Fruit fly (Drosophila melanogaster) whole organism, embryonic: ENCODE measurements around the gene CRAT.

Experiments
- CG10543 ChIP-seq: fragments of 200-800 bp; sonication (Bioruptor generic); optimal IDR thresholded peaks from 3 replicates; lab custom pipeline; 2017; ENCODE audit warnings: missing biosample characterization, mild to moderate bottlenecking, missing genetic modification characterization, moderate library complexity
- CG11093 ChIP-seq: fragments of 200-800 bp; sonication (Bioruptor generic); IDR thresholded peaks from 3 replicates; pipeline ENCODE4 v1.3.6; 2022; ENCODE audit warnings: missing biosample characterization, missing genetic modification characterization
- CG11695 ChIP-seq: fragments of 200-800 bp; sonication (Bioruptor generic); IDR thresholded peaks from 3 replicates; pipeline ENCODE4 v1.3.6; 2022; ENCODE audit warnings: missing biosample characterization, missing genetic modification characterization
- CG13775 ChIP-seq: fragments of 200-800 bp; sonication (Bioruptor generic); optimal IDR thresholded peaks from 3 replicates; lab custom pipeline; 2017; ENCODE audit warnings: missing biosample characterization, mild to moderate bottlenecking, missing genetic modification characterization
- CG15073 ChIP-seq: fragments of 200-800 bp; sonication (Bioruptor generic); optimal IDR thresholded peaks from 2 replicates; lab custom pipeline; 2016; ENCODE audit warnings: missing biosample characterization, missing genetic modification characterization
- CG1602 ChIP-seq: fragments of 200-800 bp; sonication (Bioruptor generic); optimal IDR thresholded peaks from 3 replicates; lab custom pipeline; 2016; ENCODE audit warnings: missing biosample characterization, missing genetic modification characterization
- CG18262 ChIP-seq: fragments of 200-800 bp; optimal IDR thresholded peaks from 3 replicates; lab custom pipeline; 2019; ENCODE audit warnings: missing biosample characterization, mild to moderate bottlenecking, missing genetic modification characterization, moderate library complexity
- CG18619 ChIP-seq: fragments of 200-800 bp; sonication (Bioruptor generic); optimal IDR thresholded peaks from 3 replicates; lab custom pipeline; 2017; ENCODE audit warnings: missing biosample characterization, mild to moderate bottlenecking, missing genetic modification characterization
- CG30403 ChIP-seq: fragments of 200-800 bp; sonication (Bioruptor generic); optimal IDR thresholded peaks from 3 replicates; lab custom pipeline; 2016; ENCODE audit warnings: missing biosample characterization, missing genetic modification characterization
- CG30431 ChIP-seq: fragments of 200-800 bp; sonication (Bioruptor generic); optimal IDR thresholded peaks from 2 replicates; lab custom pipeline; 2017; ENCODE audit warnings: missing biosample characterization, missing genetic modification characterization
- CG4282 ChIP-seq: fragments of 200-800 bp; sonication (Bioruptor generic); optimal IDR thresholded peaks from 2 replicates; lab custom pipeline; 2016; ENCODE audit warnings: missing biosample characterization, missing genetic modification characterization
- CG4820 ChIP-seq: fragments of 200-800 bp; sonication (Bioruptor generic); optimal IDR thresholded peaks from 3 replicates; lab custom pipeline; 2016; ENCODE audit warnings: missing biosample characterization, missing genetic modification characterization
- CG7372 ChIP-seq: fragments of 200-800 bp; sonication (Bioruptor generic); IDR thresholded peaks from 2 replicates; pipeline ENCODE4 v1.3.6; 2022; ENCODE audit warnings: missing biosample characterization, missing genetic modification characterization
- CG7556 ChIP-seq: fragments of 200-800 bp; sonication (Bioruptor generic); optimal IDR thresholded peaks from 2 replicates; lab custom pipeline; 2017; ENCODE audit warnings: missing biosample characterization, mild to moderate bottlenecking, missing genetic modification characterization
- CG8089 ChIP-seq: fragments of 200-800 bp; sonication (Bioruptor generic); optimal IDR thresholded peaks from 3 replicates; lab custom pipeline; 2016; ENCODE audit warnings: missing biosample characterization, missing genetic modification characterization
- CG9437 ChIP-seq: fragments of 200-800 bp; sonication (Bioruptor generic); optimal IDR thresholded peaks from 2 replicates; lab custom pipeline; 2018; ENCODE audit warnings: missing biosample characterization, mild to moderate bottlenecking, missing genetic modification characterization
- CG9797 ChIP-seq: fragments of 200-800 bp; sonication (Bioruptor generic); optimal IDR thresholded peaks from 3 replicates; lab custom pipeline; 2018; ENCODE audit warnings: missing biosample characterization, mild to moderate bottlenecking, missing genetic modification characterization
- Dad ChIP-seq: fragments of 200-800 bp; sonication (Bioruptor generic); optimal IDR thresholded peaks from 3 replicates; lab custom pipeline; 2016; ENCODE audit warnings: missing biosample characterization, missing genetic modification characterization
- Deaf1 ChIP-seq: fragments of 200-800 bp; optimal IDR thresholded peaks from 3 replicates; lab custom pipeline; 2019; ENCODE audit warnings: missing biosample characterization, mild to moderate bottlenecking, missing genetic modification characterization, moderate library complexity
- Drgx ChIP-seq: fragments of 200-800 bp; sonication (Bioruptor generic); IDR thresholded peaks from 2 replicates; pipeline ENCODE4 v1.3.6; 2022; ENCODE audit warnings: missing biosample characterization, missing genetic modification characterization
- MBD-R2 ChIP-seq: fragments of 200-800 bp; sonication (Bioruptor generic); IDR thresholded peaks from 2 replicates; pipeline ENCODE4 v1.3.6; 2022; ENCODE audit warnings: missing biosample characterization, missing genetic modification characterization
- Mad ChIP-seq: fragments of 200-800 bp; sonication (Bioruptor generic); optimal IDR thresholded peaks from 2 replicates; lab custom pipeline; 2016; ENCODE audit warnings: missing biosample characterization, missing genetic modification characterization
- NC2β ChIP-seq: fragments of 200-800 bp; sonication (Bioruptor generic); optimal IDR thresholded peaks from 2 replicates; lab custom pipeline; 2016; ENCODE audit warnings: missing biosample characterization, missing genetic modification characterization
- Oli ChIP-seq: fragments of 200-800 bp; sonication (Bioruptor generic); optimal IDR thresholded peaks from 2 replicates; lab custom pipeline; 2018; ENCODE audit warnings: missing biosample characterization, mild to moderate bottlenecking, missing genetic modification characterization, moderate library complexity
- Ptx1 ChIP-seq: fragments of 200-800 bp; sonication (Bioruptor generic); IDR thresholded peaks from 2 replicates; pipeline ENCODE4 v1.3.6; 2022; ENCODE audit warnings: missing biosample characterization, missing genetic modification characterization
- Side ChIP-seq: fragments of 200-800 bp; sonication (Bioruptor generic); optimal IDR thresholded peaks from 2 replicates; lab custom pipeline; 2016; ENCODE audit warnings: missing biosample characterization, missing genetic modification characterization
- Usf ChIP-seq: fragments of 200-800 bp; sonication (Bioruptor generic); optimal IDR thresholded peaks from 2 replicates; lab custom pipeline; 2017; ENCODE audit warnings: missing genotype, missing biosample characterization, missing genetic modification characterization
- ab ChIP-seq: fragments of 200-800 bp; sonication (Bioruptor generic); optimal IDR thresholded peaks from 2 replicates; lab custom pipeline; 2016; ENCODE audit warnings: missing biosample characterization, missing genetic modification characterization
- az2 ChIP-seq: fragments of 200-800 bp; sonication (Bioruptor generic); optimal IDR thresholded peaks from 3 replicates; lab custom pipeline; 2016; ENCODE audit warnings: missing biosample characterization, missing genetic modification characterization
- bcd ChIP-seq: fragments of 200-800 bp; sonication (Bioruptor generic); optimal IDR thresholded peaks from 2 replicates; lab custom pipeline; 2017; ENCODE audit warnings: missing biosample characterization, mild to moderate bottlenecking, missing genetic modification characterization
- btn ChIP-seq: fragments of 200-800 bp; sonication (Bioruptor generic); optimal IDR thresholded peaks from 2 replicates; lab custom pipeline; 2016; ENCODE audit warnings: missing biosample characterization, missing genetic modification characterization
- cad ChIP-seq: fragments of >200 bp; optimal IDR thresholded peaks from 2 replicates; lab custom pipeline; 2017; ENCODE audit warnings: missing biosample characterization, missing genetic modification characterization
- cas ChIP-seq: fragments of 200-800 bp; sonication (Bioruptor generic); IDR thresholded peaks from 2 replicates; pipeline ENCODE4 v1.3.6; 2022; ENCODE audit warnings: missing biosample characterization, missing genetic modification characterization
- chif ChIP-seq, 2 experiments: fragments of 200-800 bp; sonication (Bioruptor generic); optimal IDR thresholded peaks; 3 replicates each; lab custom pipeline; 2016; ENCODE audit warnings: missing biosample characterization in 2 of 2, missing genetic modification characterization in 2 of 2
- ci ChIP-seq: fragments of 200-800 bp; sonication (Bioruptor generic); IDR thresholded peaks from 3 replicates; pipeline ENCODE4 v1.3.6; 2022; ENCODE audit warnings: missing biosample characterization, missing genetic modification characterization
- crc ChIP-seq: fragments of 200-800 bp; sonication (Bioruptor generic); optimal IDR thresholded peaks from 2 replicates; lab custom pipeline; 2016; ENCODE audit warnings: missing biosample characterization, missing genetic modification characterization
- dm ChIP-seq: fragments of 200-800 bp; sonication (Bioruptor generic); optimal IDR thresholded peaks from 3 replicates; lab custom pipeline; 2016; ENCODE audit warnings: missing biosample characterization, missing genetic modification characterization
- esg ChIP-seq: fragments of 200-800 bp; sonication (Bioruptor generic); conservative IDR thresholded peaks from 2 replicates; pipeline ENCODE4 v1.3.6; 2022; ENCODE audit warnings: missing biosample characterization, missing genetic modification characterization
- fd96Cb ChIP-seq: fragments of 200-800 bp; sonication (Bioruptor generic); optimal IDR thresholded peaks from 2 replicates; lab custom pipeline; 2018; ENCODE audit warnings: missing biosample characterization, mild to moderate bottlenecking, missing genetic modification characterization, moderate library complexity
- kah ChIP-seq: fragments of 200-800 bp; sonication (Bioruptor generic); optimal IDR thresholded peaks from 2 replicates; lab custom pipeline; 2018; ENCODE audit warnings: missing biosample characterization, mild to moderate bottlenecking, missing genetic modification characterization
- lola ChIP-seq, 3 experiments: fragments of >200 bp in 2 of 3; fragments of 200-800 bp in 1 of 3; sonication (Bioruptor generic) in 1 of 3; optimal IDR thresholded peaks; 2 replicates each; lab custom pipeline; 2017 to 2019; ENCODE audit warnings: missing biosample characterization in 3 of 3, missing genetic modification characterization in 3 of 3, mild to moderate bottlenecking in 1 of 3, moderate library complexity in 1 of 3
- oc ChIP-seq: fragments of 200-800 bp; sonication (Bioruptor generic); optimal IDR thresholded peaks from 2 replicates; lab custom pipeline; 2018; ENCODE audit warnings: missing biosample characterization, mild to moderate bottlenecking, missing genetic modification characterization, moderate library complexity
- pfk ChIP-seq: fragments of 200-800 bp; sonication (Bioruptor generic); optimal IDR thresholded peaks from 2 replicates; lab custom pipeline; 2018; ENCODE audit warnings: missing biosample characterization, mild to moderate bottlenecking, missing genetic modification characterization, moderate library complexity
- phol ChIP-seq: fragments of 200-800 bp; sonication (Bioruptor generic); optimal IDR thresholded peaks from 3 replicates; lab custom pipeline; 2018; ENCODE audit warnings: missing biosample characterization, mild to moderate bottlenecking, missing genetic modification characterization, moderate library complexity
- repo ChIP-seq: fragments of 200-800 bp; sonication (Bioruptor generic); optimal IDR thresholded peaks from 2 replicates; lab custom pipeline; 2016; ENCODE audit warnings: missing biosample characterization, missing genetic modification characterization
- sc ChIP-seq, 3 experiments: fragments of >200 bp in 2 of 3; fragments of 200-800 bp in 1 of 3; sonication (Bioruptor generic) in 1 of 3; optimal IDR thresholded peaks; 2 replicates in 2 of 3; 3 replicates in 1 of 3; lab custom pipeline; 2017; ENCODE audit warnings: mild to moderate bottlenecking in 1 of 3, missing biosample characterization in 1 of 3, missing genetic modification characterization in 1 of 3, missing genetic modification reagents in 1 of 3
- seq ChIP-seq: fragments of 200-800 bp; sonication (Bioruptor generic); IDR thresholded peaks from 2 replicates; pipeline ENCODE4 v1.3.6; 2022; ENCODE audit warnings: missing biosample characterization, missing genetic modification characterization
- so ChIP-seq: fragments of 200-800 bp; sonication (Bioruptor generic); IDR thresholded peaks from 3 replicates; pipeline ENCODE4 v1.3.6; 2022; ENCODE audit warnings: missing biosample characterization, missing genetic modification characterization
- stc ChIP-seq: fragments of 200-800 bp; sonication (Bioruptor generic); IDR thresholded peaks from 2 replicates; pipeline ENCODE4 v1.3.6; 2022; ENCODE audit warnings: missing biosample characterization, missing genetic modification characterization
- tgo ChIP-seq: fragments of 200-800 bp; sonication (Bioruptor generic); IDR thresholded peaks from 3 replicates; pipeline ENCODE4 v1.3.6; 2022; ENCODE audit warnings: missing biosample characterization, missing genetic modification characterization

The CRAT gene

DNA sequence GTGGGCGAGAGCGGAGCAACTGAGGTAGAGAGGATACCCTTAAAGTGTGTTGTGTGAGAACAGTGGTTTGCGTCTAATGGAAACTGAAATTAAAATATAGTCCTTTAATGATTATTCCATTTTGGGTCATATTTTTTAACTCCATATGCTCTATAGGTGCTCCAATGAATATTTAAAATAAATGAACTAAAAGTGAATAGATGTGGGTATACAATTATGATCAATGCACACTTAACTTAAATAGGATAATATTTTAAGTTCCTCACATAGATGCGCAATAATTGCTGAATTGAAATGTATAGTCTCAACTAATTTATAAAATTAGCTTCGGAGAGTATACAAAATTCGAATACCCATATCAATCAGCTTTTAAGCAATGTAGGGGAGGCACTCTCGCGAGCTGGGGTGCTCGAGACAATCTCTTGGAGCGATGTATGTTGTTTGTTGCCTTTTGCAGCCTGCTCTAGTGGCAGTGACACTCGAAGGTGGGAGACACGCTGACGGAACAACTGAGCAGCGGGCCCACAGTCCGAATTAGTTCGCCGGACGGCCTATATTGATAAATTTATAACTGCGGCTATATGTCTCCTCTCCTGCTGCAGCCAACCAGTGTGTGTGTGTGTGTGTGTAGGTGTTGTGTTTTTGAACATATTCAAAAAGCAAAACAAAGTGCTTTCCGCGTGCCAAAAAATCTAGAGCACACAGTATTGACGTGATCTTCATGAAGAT is 22.1 kb downstream of the CRAT start (continued):
- TF ChIP-seq ci (GFP tag; lab: Robert Waterston, UW) (peak; percentile 55; the same call in 1 of the 3 replicates), CG11695 (GFP tag; lab: Robert Waterston, UW) (peak; percentile 80), CG9437 (peak; percentile 82), NC2β (GFP tag; lab: Kevin White, UChicago) (peak; percentile 39), Ptx1 (GFP tag; lab: Robert Waterston, UW) (peak; percentile 67), CG18619 (GFP tag; lab: Kevin White, UChicago) (peak; percentile 80), CG18262 (tag; lab: Kevin White, UChicago) (peak; percentile 92), Dad (GFP tag; lab: Kevin White, UChicago) (peak; percentile 30), CG1602 (GFP tag; lab: Kevin White, UChicago) (peak; percentile 72), CG11093 (GFP tag; lab: Robert Waterston, UW) (0 out of 3 replicates have a peak, but pooled peaks have one; percentile 17), tgo (GFP tag; lab: Robert Waterston, UW) (peak; percentile 72), MBD-R2 (GFP tag; lab: Robert Waterston, UW) (no peak), repo (peak; percentile 18), CG4820 (GFP tag; lab: Kevin White, UChicago) (peak; percentile 68), CG9797 (GFP tag; lab: Kevin White, UChicago) (no peak), cas (GFP tag; lab: Robert Waterston, UW) (no peak), dm (GFP tag; lab: Kevin White, UChicago) (peak; percentile 49), chif (GFP tag; optimal IDR thresholded peaks at IDR 0.05; lab: Kevin White, UChicago) (peak; percentile 55 to 81), fd96Cb (tag; lab: Kevin White, UChicago) (peak; percentile 82), phol (tag; lab: Kevin White, UChicago) (peak; percentile 90), stc (GFP tag; lab: Robert Waterston, UW) (peak; percentile 73), Deaf1 (tag; lab: Kevin White, UChicago) (no peak), lola (GFP tag; optimal IDR thresholded peaks at IDR 0.05; lab: Kevin White, UChicago) (peak in 1 of 3 experiments; percentile 81), CG8089 (peak; percentile 66), oc (tag; lab: Kevin White, UChicago) (no peak), cad (GFP tag; lab: Kevin White, UChicago) (no peak), az2 (peak; percentile 81), CG4282 (GFP tag; lab: Kevin White, UChicago) (peak; percentile 75), kah (peak; percentile 52), CG10543 (GFP tag; lab: Kevin White, UChicago) (peak; percentile 61), so (peak; percentile 62; the same call in 1 of the 3 replicates), CG15073 (peak; percentile 14), CG30431 (peak; percentile 61), Side (GFP tag; lab: Kevin White, UChicago) (peak; percentile 41), btn (GFP tag; lab: Kevin White, UChicago) (peak; percentile 56), Mad (peak; percentile 67), ab (GFP tag; lab: Kevin White, UChicago) (no peak), CG7556 (GFP tag; lab: Kevin White, UChicago) (peak; percentile 89), Drgx (GFP tag; lab: Robert Waterston, UW) (peak; percentile 74), CG7372 (GFP tag; lab: Robert Waterston, UW) (peak; percentile 15; the same call in 1 of the 2 replicates), bcd (GFP tag; lab: Kevin White, UChicago) (peak; percentile 84), Oli (peak; percentile 92), Usf (peak; percentile 16), sc (optimal IDR thresholded peaks at IDR 0.05; lab: Kevin White, UChicago) (no peak), sc (GFP tag; optimal IDR thresholded peaks at IDR 0.05; lab: Kevin White, UChicago) (peak; percentile 82), pfk (no peak), crc (GFP tag; lab: Kevin White, UChicago) (peak; percentile 45), CG13775 (GFP tag; lab: Kevin White, UChicago) (peak; percentile 75), CG30403 (GFP tag; lab: Kevin White, UChicago) (peak; percentile 86), esg (GFP tag; lab: Robert Waterston, UW) (peak; percentile 50), seq (GFP tag; lab: Robert Waterston, UW) (peak; percentile 62; the same call in 1 of the 2 replicates)
